Fruit fly (Drosophila melanogaster) whole organism, pupa: ENCODE results near the gene Snx27.

Source experiments
- CG10348 ChIP-seq: fragments of 200-800 bp; sonication (Bioruptor generic); IDR thresholded peaks from 2 replicates; pipeline ENCODE4 v1.3.6; 2022; ENCODE audit warnings: missing biosample characterization, missing genetic modification characterization
- CG12605 ChIP-seq: fragments of 200-800 bp; sonication (Bioruptor generic); IDR thresholded peaks from 2 replicates; pipeline ENCODE4 v1.3.6; 2022; ENCODE audit warnings: missing biosample characterization, missing genetic modification characterization
- CG13204 ChIP-seq: fragments of 200-800 bp; sonication (Bioruptor generic); optimal IDR thresholded peaks from 2 replicates; lab custom pipeline; 2018; ENCODE audit warnings: missing biosample characterization, mild to moderate bottlenecking, missing genetic modification characterization, moderate library complexity
- CG17806 ChIP-seq: fragments of 200-800 bp; sonication (Bioruptor generic); optimal IDR thresholded peaks from 2 replicates; lab custom pipeline; 2018; ENCODE audit warnings: missing biosample characterization, mild to moderate bottlenecking, missing genetic modification characterization, moderate library complexity
- CG34367 ChIP-seq: fragments of 200-800 bp; sonication (Bioruptor generic); optimal IDR thresholded peaks from 2 replicates; lab custom pipeline; 2018; ENCODE audit warnings: missing biosample characterization, mild to moderate bottlenecking, missing genetic modification characterization
- CG4496 ChIP-seq: fragments of 200-800 bp; sonication (Bioruptor generic); IDR thresholded peaks from 3 replicates; pipeline ENCODE4 v1.3.6; 2022; ENCODE audit warnings: missing biosample characterization, missing genetic modification characterization
- CG8159 ChIP-seq: fragments of 200-800 bp; sonication (Bioruptor generic); optimal IDR thresholded peaks from 3 replicates; lab custom pipeline; 2018; ENCODE audit warnings: missing biosample characterization, mild to moderate bottlenecking, missing genetic modification characterization, moderate library complexity
- CG8301 ChIP-seq: fragments of 200-800 bp; sonication (Bioruptor generic); optimal IDR thresholded peaks from 2 replicates; lab custom pipeline; 2018; ENCODE audit warnings: missing biosample characterization, mild to moderate bottlenecking, missing genetic modification characterization
- CG9948 ChIP-seq: fragments of 200-800 bp; sonication (Bioruptor generic); optimal IDR thresholded peaks from 2 replicates; lab custom pipeline; 2018; ENCODE audit warnings: missing biosample characterization, mild to moderate bottlenecking, missing genetic modification characterization, moderate library complexity
- D1 ChIP-seq: fragments of 200-800 bp; sonication (Bioruptor generic); optimal IDR thresholded peaks from 2 replicates; lab custom pipeline; 2018; ENCODE audit warnings: missing biosample characterization, mild to moderate bottlenecking, missing genetic modification characterization, moderate library complexity
- EcR ChIP-seq: fragments of 200-800 bp; sonication (Bioruptor generic); optimal IDR thresholded peaks from 3 replicates; lab custom pipeline; 2019; ENCODE audit warnings: missing biosample characterization, missing genetic modification characterization, mild to moderate bottlenecking, moderate library complexity, missing genetic modification reagents
- Ets98B ChIP-seq: fragments of 200-800 bp; sonication (Bioruptor generic); IDR thresholded peaks from 2 replicates; pipeline ENCODE4 v1.3.6; 2022; ENCODE audit warnings: missing biosample characterization, missing genetic modification characterization
- Pif1A ChIP-seq: fragments of 200-800 bp; sonication (Bioruptor generic); optimal IDR thresholded peaks from 3 replicates; lab custom pipeline; 2016; ENCODE audit warnings: missing biosample characterization, missing genetic modification characterization
- Pif1B ChIP-seq: fragments of 200-800 bp; sonication (Bioruptor generic); optimal IDR thresholded peaks from 3 replicates; lab custom pipeline; 2016; ENCODE audit warnings: missing biosample characterization, missing genetic modification characterization
- Snoo ChIP-seq: fragments of 200-800 bp; sonication (Bioruptor generic); optimal IDR thresholded peaks from 3 replicates; lab custom pipeline; 2017; ENCODE audit warnings: missing biosample characterization, mild to moderate bottlenecking, missing genetic modification characterization, inconsistent platforms
- fd96Ca ChIP-seq: fragments of 200-800 bp; sonication (Bioruptor generic); IDR thresholded peaks from 3 replicates; pipeline ENCODE4 v1.3.6; 2022; ENCODE audit warnings: missing biosample characterization, missing genetic modification characterization
- gl ChIP-seq: fragments of 200-800 bp; sonication (Bioruptor generic); optimal IDR thresholded peaks from 2 replicates; lab custom pipeline; 2018; ENCODE audit warnings: missing biosample characterization, mild to moderate bottlenecking, missing genetic modification characterization
- rn ChIP-seq: fragments of 200-800 bp; sonication (Bioruptor generic); IDR thresholded peaks from 2 replicates; pipeline ENCODE4 v1.3.6; 2022; ENCODE audit warnings: missing biosample characterization, missing genetic modification characterization

Gene Snx27

dm6 chrX:5672243-5673051, 65.4 kb downstream of the Snx27 start, which contains the start of gene RpL35:
TSS of gene RpL35 (plus strand) at chrX:5672401.
- TF ChIP-seq Snoo (tag; lab: Kevin White, UChicago) (peak; percentile 31), D1 (tag; lab: Kevin White, UChicago) (no peak), CG8159 (tag; lab: Kevin White, UChicago) (peak; percentile 24), CG34367 (tag; lab: Kevin White, UChicago) (peak; percentile 7), gl (tag; lab: Kevin White, UChicago) (peak; percentile 31), Pif1B (GFP tag; lab: Kevin White, UChicago) (no peak), CG13204 (GFP tag; lab: Kevin White, UChicago) (no peak), fd96Ca (GFP tag; lab: Robert Waterston, UW) (no peak), CG9948 (tag; lab: Kevin White, UChicago) (no peak), CG12605 (no peak), CG8301 (peak; percentile 8), rn (GFP tag; lab: Robert Waterston, UW) (no peak), CG4496 (GFP tag; lab: Robert Waterston, UW) (peak; percentile 51; the same call in 2 of the 3 replicates)

- TF ChIP-seq CG4496 (GFP tag; lab: Robert Waterston, UW) = peak; percentile 61; the same call in 2 of the 3 replicates
- TF ChIP-seq CG17806 (tag; lab: Kevin White, UChicago) = no peak
- TF ChIP-seq CG8301 = no peak
- no peak for TF ChIP-seq CG8159 (tag; lab: Kevin White, UChicago)
- no peak for TF ChIP-seq Ets98B (GFP tag; lab: Robert Waterston, UW)
- TF ChIP-seq Pif1A (GFP tag; lab: Kevin White, UChicago) = no peak
- TF ChIP-seq CG10348 (GFP tag; lab: Robert Waterston, UW) = no peak
- no peak for TF ChIP-seq CG34367 (tag; lab: Kevin White, UChicago)
- no peak for TF ChIP-seq rn (GFP tag; lab: Robert Waterston, UW)
- peak; percentile 18; the same call in 1 of the 3 replicates for TF ChIP-seq fd96Ca (GFP tag; lab: Robert Waterston, UW)
- no peak for TF ChIP-seq EcR (GFP tag; lab: Kevin White, UChicago)
- peak; percentile 53 for TF ChIP-seq gl (tag; lab: Kevin White, UChicago)
Observed at dm6 chrX:5671537-5672029, 66.2 kb downstream of the Snx27 start, which contains the start of gene Rab18. TSS of gene Rab18 (minus strand) at chrX:5671812.
